Worm (Caenorhabditis elegans): Measurements from ENCODE around the gene W08F4.7.

DNA sequence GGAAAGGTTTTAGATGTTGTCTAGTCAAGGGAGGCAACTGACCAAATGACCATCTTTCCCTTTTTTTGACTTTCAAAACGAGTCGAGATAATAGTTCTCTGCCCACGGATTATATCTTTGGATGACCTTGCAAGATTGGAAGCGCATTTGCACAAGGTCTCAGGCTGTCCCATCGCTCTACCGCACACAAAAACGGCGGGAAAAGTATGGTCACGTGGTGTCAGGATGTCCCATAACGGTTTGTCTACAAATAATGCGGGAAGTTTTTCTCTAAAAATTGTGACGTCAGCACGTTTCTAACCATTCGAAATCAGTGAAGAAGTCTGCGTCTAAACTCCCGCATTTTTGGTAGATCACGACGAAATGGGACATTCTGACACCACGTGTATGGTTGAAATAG lies 30.8 kb upstream of the W08F4.7 start, which contains the start of gene W04H10.6:
- TF ChIP-seq ama-1 (optimal IDR thresholded peaks at IDR 0.05) = no peak
- no peak for TF ChIP-seq hmbx-1 (tag; optimal IDR thresholded peaks at IDR 0.05)
- no peak for TF ChIP-seq F13C5.2 (tag; optimal IDR thresholded peaks at IDR 0.05)
- peak; percentile 1 for TF ChIP-seq hmg-4 (GFP tag; optimal IDR thresholded peaks at IDR 0.05)
- no peak for TF ChIP-seq hnd-1 (tag; optimal IDR thresholded peaks at IDR 0.05)
- no peak for TF ChIP-seq scrt-1 (GFP tag; IDR thresholded peaks at IDR 0.05)
- TF ChIP-seq tbx-11 (GFP tag; IDR thresholded peaks at IDR 0.05) = no peak
- TF ChIP-seq B0310.2 (tag; optimal IDR thresholded peaks at IDR 0.05) = no peak
- no peak for TF ChIP-seq ceh-13 (GFP tag; optimal IDR thresholded peaks at IDR 0.05)
- no peak for TF ChIP-seq ceh-36 (tag; optimal IDR thresholded peaks at IDR 0.05)
- no peak for TF ChIP-seq pes-1 (GFP tag; IDR thresholded peaks at IDR 0.05)
- no peak for TF ChIP-seq flt-1 (GFP tag; IDR thresholded peaks at IDR 0.05)

Data from whole organism, early embryonic.